Worm (Caenorhabditis elegans) whole organism, L1 larva: ENCODE measurements around the gene sri-1.

Experiments used
- C16A3.4 ChIP-seq: fragments of 150-350 bp; optimal IDR thresholded peaks from 2 replicates; lab custom pipeline; 2014; ENCODE audit warnings: missing biosample characterization, missing genetic modification characterization
- F16B12.6 ChIP-seq: fragments of 150-350 bp; optimal IDR thresholded peaks from 2 replicates; lab custom pipeline; 2014; ENCODE audit warnings: missing biosample characterization, missing genetic modification characterization
- Y116A8C.19 ChIP-seq: sonication (generic microtip); optimal IDR thresholded peaks from 2 replicates; lab custom pipeline; 2016; ENCODE audit warnings: missing compliant biosample characterization, missing genetic modification characterization, borderline replicate concordance
- alr-1 ChIP-seq: fragments of 200-800 bp; sonication (Bioruptor generic); optimal IDR thresholded peaks from 2 replicates; lab custom pipeline; 2018; ENCODE audit warnings: borderline replicate concordance, mild to moderate bottlenecking, missing genetic modification characterization, missing compliant biosample characterization
- ceh-82 ChIP-seq, 3 experiments: fragments of 150-350 bp in 1 of 3; sonication (generic microtip) in 2 of 3; optimal IDR thresholded peaks; 2 replicates each; lab custom pipeline; 2014 to 2017; ENCODE audit warnings: missing biosample characterization in 3 of 3, missing genetic modification characterization in 3 of 3
- ces-1 ChIP-seq: fragments of 150-350 bp; optimal IDR thresholded peaks from 2 replicates; lab custom pipeline; 2014; ENCODE audit warnings: missing biosample characterization, missing genetic modification reagents, missing genetic modification characterization
- dpl-1 ChIP-seq, 3 experiments: fragments of 150-350 bp in 2 of 3; sonication (generic microtip) in 1 of 3; optimal IDR thresholded peaks; 2 replicates each; lab custom pipeline; 2014 to 2017; ENCODE audit warnings: missing biosample characterization in 3 of 3, missing genetic modification characterization in 3 of 3, missing genetic modification reagents in 3 of 3
- efl-1 ChIP-seq, 4 experiments: fragments of 150-350 bp; optimal IDR thresholded peaks in 3 of 4; peaks in 1 of 4; 1 replicate in 1 of 4; 2 replicates in 3 of 4; lab custom pipeline; 2014; ENCODE audit warnings: missing biosample characterization in 2 of 4, missing genetic modification characterization in 2 of 4, missing genetic modification reagents in 2 of 4
- efl-3 ChIP-seq: fragments of 200-800 bp; sonication (Bioruptor generic); optimal IDR thresholded peaks from 2 replicates; lab custom pipeline; 2018; ENCODE audit warnings: mild to moderate bottlenecking, missing genetic modification characterization, missing compliant biosample characterization
- elt-2 ChIP-seq: sonication (generic microtip); optimal IDR thresholded peaks from 2 replicates; lab custom pipeline; 2016; ENCODE audit warnings: missing genetic modification characterization, mild to moderate bottlenecking, inconsistent platforms, missing compliant biosample characterization, missing genetic modification reagents
- ets-5 ChIP-seq: fragments of 200-800 bp; sonication (Bioruptor generic); IDR thresholded peaks from 2 replicates; pipeline ENCODE4 v1.3.6; 2022; ENCODE audit warnings: missing genetic modification characterization, missing compliant biosample characterization
- fkh-10 ChIP-seq: sonication (generic microtip); optimal IDR thresholded peaks from 2 replicates; lab custom pipeline; 2017; ENCODE audit warnings: missing biosample characterization, missing genetic modification reagents, missing genetic modification characterization
- fkh-4 ChIP-seq: sonication (generic microtip); optimal IDR thresholded peaks from 2 replicates; lab custom pipeline; 2016; ENCODE audit warnings: missing compliant biosample characterization, missing genetic modification characterization, borderline replicate concordance
- hlh-17 ChIP-seq: fragments of 200-800 bp; sonication (Bioruptor generic); optimal IDR thresholded peaks from 2 replicates; lab custom pipeline; 2018; ENCODE audit warnings: missing genetic modification characterization, mild to moderate bottlenecking, missing compliant biosample characterization, moderate library complexity, borderline replicate concordance
- hpl-2 ChIP-seq: fragments of 150-350 bp; optimal IDR thresholded peaks from 2 replicates; lab custom pipeline; 2014; ENCODE audit warnings: missing biosample characterization, missing genetic modification reagents, missing genetic modification characterization
- isw-1 ChIP-seq: fragments of 200-800 bp; sonication (Bioruptor generic); IDR thresholded peaks from 2 replicates; pipeline ENCODE4 v1.3.6; 2022; ENCODE audit warnings: missing genetic modification characterization, missing compliant biosample characterization
- lin-14 ChIP-seq: fragments of 200-800 bp; sonication (Bioruptor generic); optimal IDR thresholded peaks from 2 replicates; lab custom pipeline; 2018; ENCODE audit warnings: mild to moderate bottlenecking, missing genetic modification characterization, moderate library complexity, missing compliant biosample characterization
- lin-35 ChIP-seq, 2 experiments: fragments of 150-350 bp; optimal IDR thresholded peaks; 2 replicates each; lab custom pipeline; 2014; ENCODE audit warnings: missing biosample characterization in 2 of 2, missing genetic modification characterization in 2 of 2, missing genetic modification reagents in 2 of 2
- lir-3 ChIP-seq: sonication (generic microtip); optimal IDR thresholded peaks from 2 replicates; lab custom pipeline; 2016; ENCODE audit warnings: mild to moderate bottlenecking, missing genetic modification characterization, moderate library complexity, missing compliant biosample characterization; ENCODE audit not compliant: poor library complexity
- mab-9 ChIP-seq: fragments of 200-800 bp; sonication (Bioruptor generic); IDR thresholded peaks from 2 replicates; pipeline ENCODE4 v1.3.6; 2022; ENCODE audit warnings: missing genetic modification reagents, missing genetic modification characterization, missing compliant biosample characterization
- nhr-237 ChIP-seq: fragments of 150-350 bp; optimal IDR thresholded peaks from 2 replicates; lab custom pipeline; 2014; ENCODE audit warnings: missing biosample characterization, missing genetic modification characterization
- nhr-71 ChIP-seq: sonication (generic microtip); optimal IDR thresholded peaks from 2 replicates; lab custom pipeline; 2016; ENCODE audit warnings: mild to moderate bottlenecking, missing genetic modification characterization, moderate library complexity, missing compliant biosample characterization
- nhr-76 ChIP-seq: sonication (generic microtip); optimal IDR thresholded peaks from 2 replicates; lab custom pipeline; 2017; ENCODE audit warnings: missing biosample characterization, missing genetic modification characterization
- pax-3 ChIP-seq: fragments of 200-800 bp; sonication (Bioruptor generic); optimal IDR thresholded peaks from 2 replicates; lab custom pipeline; 2018; ENCODE audit warnings: mild to moderate bottlenecking, missing genetic modification characterization, moderate library complexity, missing compliant biosample characterization
- pqm-1 ChIP-seq: sonication (generic microtip); optimal IDR thresholded peaks from 3 replicates; lab custom pipeline; 2017; ENCODE audit warnings: missing biosample characterization, missing genetic modification characterization
- snpc-4 ChIP-seq: fragments of 150-350 bp; optimal IDR thresholded peaks from 2 replicates; lab custom pipeline; 2014; ENCODE audit warnings: missing biosample characterization, missing genetic modification characterization
- sptf-1 ChIP-seq: fragments of 150-350 bp; optimal IDR thresholded peaks from 2 replicates; lab custom pipeline; 2014; ENCODE audit warnings: missing biosample characterization, missing genetic modification characterization
- sup-37 ChIP-seq: fragments of 200-800 bp; sonication (Bioruptor generic); optimal IDR thresholded peaks from 2 replicates; lab custom pipeline; 2018; ENCODE audit warnings: mild to moderate bottlenecking, missing genetic modification characterization, missing compliant biosample characterization
- tlp-1 ChIP-seq: fragments of 150-350 bp; optimal IDR thresholded peaks from 2 replicates; lab custom pipeline; 2014; ENCODE audit warnings: missing biosample characterization, missing genetic modification characterization
- unc-30 ChIP-seq: sonication (generic microtip); optimal IDR thresholded peaks from 2 replicates; lab custom pipeline; 2017; ENCODE audit warnings: missing biosample characterization, missing genetic modification characterization

Gene sri-1

ce11 chrV:15982733-15983344 is 15.4 kb upstream of the sri-1 start, which contains the start of the genes fbxa-99 and F36G9.13:
TSS of gene fbxa-99 (minus strand) at chrV:15982854.
TSS of gene F36G9.13 (plus strand) at chrV:15983294.
- TF ChIP-seq efl-1 (optimal IDR thresholded peaks at IDR 0.05; lab: Kevin White, UChicago) (no peak), efl-1 (GFP tag; optimal IDR thresholded peaks at IDR 0.05 in 1 of 2; lab: Kevin White, UChicago) (no peak), efl-3 (GFP tag; lab: Kevin White, UChicago) (no peak), sup-37 (no peak), elt-2 (tag; lab: Kevin White, UChicago) (peak; percentile 72), isw-1 (no peak), pqm-1 (tag; lab: Kevin White, UChicago) (no peak), F16B12.6 (no peak), lin-35 (GFP tag; optimal IDR thresholded peaks at IDR 0.05; lab: Kevin White, UChicago) (peak in 1 of 2 experiments; percentile 12), snpc-4 (peak; percentile 67), tlp-1 (tag; lab: Kevin White, UChicago) (no peak), fkh-4 (tag; lab: Kevin White, UChicago) (no peak), C16A3.4 (tag; lab: Kevin White, UChicago) (no peak), mab-9 (no peak)

- TF ChIP-seq elt-2 (tag; lab: Kevin White, UChicago) (peak; percentile 84), lin-14 (no peak)
Measured at ce11 chrV:15978232-15978764, 10.9 kb upstream of the sri-1 start, which contains the start of gene oac-20. TSS of gene oac-20 (plus strand) at chrV:15978714.

- no peak for TF ChIP-seq nhr-76
- TF ChIP-seq sptf-1: no peak
- TF ChIP-seq ces-1 (GFP tag; lab: Kevin White, UChicago): no peak
- TF ChIP-seq fkh-4 (tag; lab: Kevin White, UChicago): no peak
- no peak for TF ChIP-seq hpl-2 (GFP tag; lab: Kevin White, UChicago)
- TF ChIP-seq fkh-10: no peak
- no peak for TF ChIP-seq lir-3 (tag; lab: Kevin White, UChicago)
- no peak for TF ChIP-seq ceh-82 (tag; optimal IDR thresholded peaks at IDR 0.05; lab: Kevin White, UChicago)
- no peak for TF ChIP-seq elt-2 (tag; lab: Kevin White, UChicago)
- no peak for TF ChIP-seq nhr-237
- TF ChIP-seq isw-1: no peak
- TF ChIP-seq hlh-17: no peak
- TF ChIP-seq nhr-71 (tag; lab: Kevin White, UChicago): no peak
- no peak for TF ChIP-seq dpl-1 (GFP tag; optimal IDR thresholded peaks at IDR 0.05; lab: Kevin White, UChicago)
- TF ChIP-seq lin-14: no peak
Measured at ce11 chrV:15975845-15976244, 8.4 kb upstream of the sri-1 start, which contains the start of gene clec-232. TSS of gene clec-232 (plus strand) at chrV:15976145.

ce11 chrV:15974836-15975235 is 7.4 kb upstream of the sri-1 start, which contains the start of gene sru-22:
TSS of gene sru-22 (minus strand) at chrV:15974936.
- TF ChIP-seq lir-3 (tag; lab: Kevin White, UChicago) (no peak), efl-1 (optimal IDR thresholded peaks at IDR 0.05; lab: Kevin White, UChicago) (no peak), efl-1 (GFP tag; optimal IDR thresholded peaks at IDR 0.05 in 1 of 2; lab: Kevin White, UChicago) (peak in 1 of 2 experiments; percentile 7)

- TF ChIP-seq Y116A8C.19: no peak
- TF ChIP-seq alr-1 (tag; lab: Kevin White, UChicago): no peak
- no peak for TF ChIP-seq nhr-237
- no peak for TF ChIP-seq pax-3 (tag; lab: Kevin White, UChicago)
- no peak for TF ChIP-seq unc-30
- no peak for TF ChIP-seq ets-5 (GFP tag; lab: Robert Waterston, UW)
Measured at ce11 chrV:15972484-15972883, 5.0 kb upstream of the sri-1 start, which contains the start of gene sru-23. TSS of gene sru-23 (minus strand) at chrV:15972584.
